Fruit fly (Drosophila melanogaster) S2 (cell line): Measurements from ENCODE around the gene CG31301.

Experiments used
- CG8478 ChIP-seq: fragments of >200 bp; optimal IDR thresholded peaks from 2 replicates; lab custom pipeline; 2018
- CTCF ChIP-seq, 2 experiments: fragments of >200 bp; optimal IDR thresholded peaks; 2 replicates each; lab custom pipeline; 2018

Gene CG31301

DNA sequence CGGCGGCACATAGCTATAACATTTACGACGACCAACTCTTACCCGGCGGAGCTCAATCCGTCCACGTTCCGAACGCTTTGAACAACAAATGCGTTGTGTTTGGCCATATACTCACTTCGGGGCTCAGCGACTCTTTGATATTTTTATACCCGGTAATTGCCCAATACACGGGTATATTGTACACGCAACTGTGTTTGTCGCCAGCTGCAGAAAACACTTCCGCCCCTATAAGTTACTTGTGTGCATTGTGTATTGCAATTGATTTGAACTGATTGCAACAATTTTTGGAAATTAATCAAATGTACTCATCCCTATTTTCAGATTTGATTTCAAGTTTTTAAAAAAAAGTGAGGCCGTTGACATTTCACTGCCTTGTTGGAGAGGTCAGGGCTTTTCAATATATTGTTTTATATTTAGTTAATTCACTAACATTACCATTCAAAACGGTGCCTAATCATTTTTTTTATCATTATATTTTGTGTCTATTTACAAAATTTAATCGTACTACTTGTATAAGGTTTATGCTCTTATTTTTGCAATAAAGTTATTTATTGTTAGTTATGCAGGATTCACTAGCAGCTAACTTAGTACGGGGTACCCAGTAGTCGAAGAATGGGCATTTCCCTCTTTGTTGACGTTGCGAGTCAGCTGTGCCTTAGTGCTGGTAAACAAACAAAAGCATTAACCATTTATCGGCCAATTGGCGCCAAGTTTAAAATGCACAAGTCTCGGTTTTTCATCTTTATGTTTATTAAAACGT is 2.9 kb upstream of the CG31301 start, which contains the start of gene Nagk:
Gene Nagk, minus strand, starts transcription at position 331 of the 760 bp plus-strand sequence.
- no peak for TF ChIP-seq CTCF (optimal IDR thresholded peaks at IDR 0.05; lab: Kevin White, UChicago)
- TF ChIP-seq CG8478 (lab: Kevin White, UChicago) = no peak

DNA sequence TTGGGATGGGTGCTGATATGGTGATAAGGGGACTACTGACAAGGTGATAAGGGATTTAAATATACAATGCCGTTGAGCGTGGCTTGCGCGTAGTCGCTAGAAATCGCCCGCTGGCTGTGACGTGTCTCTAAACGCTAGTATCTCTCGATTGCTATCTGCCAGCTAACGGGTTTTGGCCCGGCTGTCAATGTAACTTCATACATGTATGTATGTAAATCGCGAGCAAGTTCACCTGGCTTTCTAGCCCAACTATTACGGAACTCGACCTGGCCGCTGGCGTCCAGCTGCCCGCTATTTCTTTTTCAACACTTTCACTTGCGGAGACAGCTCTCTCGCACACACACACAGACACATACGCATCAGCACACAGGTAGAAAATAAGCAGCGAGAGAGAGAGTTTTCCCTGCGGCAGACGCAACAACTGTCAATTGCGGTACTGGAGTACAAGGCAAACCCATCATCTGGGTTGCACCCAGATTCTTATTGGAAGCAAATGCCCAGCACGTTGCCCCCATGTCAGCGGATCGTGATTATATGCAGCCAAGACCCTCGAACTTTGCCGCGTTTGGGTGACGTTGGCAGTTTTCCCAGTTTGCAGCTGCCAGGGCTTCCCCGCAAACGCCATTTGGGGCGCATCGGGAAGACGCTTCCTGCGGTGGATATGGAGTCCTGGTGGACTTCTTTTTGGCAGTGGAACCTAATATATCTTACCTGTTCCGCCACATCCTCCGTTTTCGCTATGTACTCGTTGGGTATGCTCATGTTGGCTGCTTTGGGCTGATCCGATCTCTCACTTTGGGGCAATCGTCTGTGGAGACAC is 597 bp upstream of the CG31301 start:
- TF ChIP-seq CTCF (optimal IDR thresholded peaks at IDR 0.05; lab: Kevin White, UChicago) = no peak
- no peak for TF ChIP-seq CG8478 (lab: Kevin White, UChicago)

DNA sequence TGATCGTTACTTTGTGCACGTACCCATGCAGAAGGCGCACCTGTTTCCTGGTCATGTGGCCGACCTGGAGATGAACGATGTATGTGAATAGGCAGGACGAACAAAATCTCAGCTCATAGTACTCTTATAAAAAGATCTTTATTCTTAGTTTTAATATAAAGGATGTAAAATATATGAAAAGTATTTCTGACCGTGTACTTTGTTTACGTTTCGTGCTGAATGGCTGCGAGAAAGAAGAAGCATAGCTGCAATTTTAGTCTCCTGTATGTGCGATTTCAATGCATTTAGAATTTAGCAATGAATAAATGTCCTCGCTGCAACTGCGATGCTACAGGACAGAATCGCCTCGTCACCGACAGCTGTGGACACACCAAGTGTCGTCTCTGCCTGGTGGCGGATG is 1.8 kb downstream of the CG31301 start, which contains the start of the genes CG42726 and CG42727:
Gene CG42726, plus strand, starts transcription at position 227 of the 400 bp plus-strand sequence.
Gene CG42727, plus strand, starts transcription at position 227 of the 400 bp plus-strand sequence.
- TF ChIP-seq CG8478 (lab: Kevin White, UChicago) = no peak
- TF ChIP-seq CTCF (optimal IDR thresholded peaks at IDR 0.05; lab: Kevin White, UChicago) = no peak

DNA sequence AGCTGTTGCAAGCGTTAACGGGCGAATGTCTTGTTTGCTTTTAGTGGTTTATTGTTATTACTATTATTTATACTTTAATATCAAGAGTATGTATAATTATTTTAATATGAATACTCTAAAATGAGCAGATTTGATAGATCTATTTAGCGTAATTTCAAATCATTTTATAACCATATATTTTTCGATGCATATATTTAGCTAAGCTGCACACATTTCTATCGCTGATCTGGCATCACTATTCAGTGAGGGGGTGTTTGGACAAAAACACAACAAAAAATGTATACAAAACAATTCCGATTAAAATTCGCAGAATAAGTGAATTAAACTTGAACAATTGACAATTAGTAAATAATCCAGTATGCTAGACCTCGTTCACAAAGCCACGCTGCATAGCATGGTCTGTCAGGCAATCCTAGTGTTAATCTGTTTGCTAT is 5.0 kb downstream of the CG31301 start, which contains the start of the genes Trs33 and Tmtc4:
Gene Trs33, minus strand, starts transcription at position 3 of the 434 bp plus-strand sequence.
Gene Tmtc4, plus strand, starts transcription at position 233 of the 434 bp plus-strand sequence.
- TF ChIP-seq CTCF (optimal IDR thresholded peaks at IDR 0.05; lab: Kevin White, UChicago) (no peak), CG8478 (lab: Kevin White, UChicago) (no peak)

DNA sequence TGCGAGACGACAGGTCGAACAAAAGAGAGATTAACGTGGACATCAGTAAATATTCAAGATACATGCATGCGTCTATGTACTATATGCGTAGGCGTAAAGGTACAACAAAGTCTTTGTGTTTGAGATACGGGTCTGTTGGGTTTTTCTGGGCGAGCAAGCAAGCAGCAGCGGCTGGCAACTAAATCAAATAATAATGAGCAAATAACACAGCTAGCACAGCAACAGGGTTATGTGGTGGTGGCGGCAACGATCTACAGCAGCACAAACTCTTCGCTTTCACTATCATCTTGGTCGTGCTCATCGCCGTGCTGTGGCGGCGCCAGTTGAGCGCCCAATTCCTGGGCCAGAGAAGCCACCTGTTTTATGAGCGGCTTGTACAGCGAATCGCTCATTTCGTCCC is 8.0 kb downstream of the CG31301 start:
- TF ChIP-seq CTCF (optimal IDR thresholded peaks at IDR 0.05; lab: Kevin White, UChicago) = no peak
- no peak for TF ChIP-seq CG8478 (lab: Kevin White, UChicago)

DNA sequence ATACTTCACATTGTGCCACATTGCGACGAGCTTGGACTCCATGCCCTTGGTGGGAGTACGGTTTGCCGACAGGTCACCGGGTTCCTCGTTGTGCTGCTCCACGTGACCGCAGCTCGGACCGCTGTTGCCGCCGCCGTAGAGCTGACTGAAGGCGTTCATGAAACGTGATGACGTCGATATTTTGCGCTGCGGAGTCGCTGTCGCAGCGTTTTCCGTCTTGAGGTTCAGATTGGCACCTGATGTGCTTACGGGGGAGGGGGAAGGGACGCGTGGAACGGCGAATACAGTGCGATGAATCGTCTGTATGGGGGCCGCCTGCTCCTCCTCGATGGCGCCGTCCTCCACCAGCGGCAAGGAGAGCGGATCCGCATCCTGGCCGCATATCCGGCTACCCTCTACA is 10.1 kb downstream of the CG31301 start:
- TF ChIP-seq CTCF (optimal IDR thresholded peaks at IDR 0.05; lab: Kevin White, UChicago) (no peak), CG8478 (lab: Kevin White, UChicago) (no peak)

DNA sequence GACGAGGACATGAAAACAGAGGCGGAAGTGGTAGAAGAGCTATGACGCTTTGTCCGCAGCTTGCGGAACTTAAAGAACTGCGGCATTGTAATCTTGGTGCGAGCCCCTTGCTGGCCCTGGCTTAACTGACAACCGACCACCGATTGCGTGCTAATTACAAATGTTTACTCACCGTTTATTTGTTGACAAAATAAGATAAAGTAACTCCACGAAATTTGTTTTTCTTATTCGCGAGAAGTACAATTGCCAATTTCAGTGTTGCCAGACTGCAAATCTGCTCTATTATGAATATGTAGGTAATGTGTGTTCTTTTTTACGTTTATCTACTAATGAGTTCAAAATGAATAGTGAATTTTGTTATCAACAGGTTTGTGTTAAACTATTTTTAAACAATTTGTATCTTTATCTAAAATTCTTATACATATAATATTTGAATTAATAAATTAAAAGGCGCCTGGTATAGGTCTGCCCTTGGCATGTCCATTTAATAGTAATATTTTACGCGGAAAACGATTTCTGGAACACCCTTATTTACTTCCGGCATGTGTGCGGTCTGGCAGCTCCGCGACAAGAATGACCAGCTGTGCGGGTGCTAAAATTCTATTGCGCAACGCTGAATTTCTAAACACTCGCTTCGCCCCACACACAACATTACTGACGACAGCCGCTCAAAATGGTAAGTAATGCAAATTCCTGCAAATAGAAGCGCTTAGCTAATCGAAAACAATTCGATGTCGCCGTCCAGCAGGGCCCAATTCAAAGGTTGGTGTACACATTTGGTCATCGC is 10.8 kb downstream of the CG31301 start, which contains the start of the genes Atg4b and Hibch:
Gene Atg4b, minus strand, starts transcription at position 280 of the 787 bp plus-strand sequence.
Gene Hibch, plus strand, starts transcription at position 585 of the 787 bp plus-strand sequence.
- TF ChIP-seq CTCF (optimal IDR thresholded peaks at IDR 0.05; lab: Kevin White, UChicago) = no peak
- TF ChIP-seq CG8478 (lab: Kevin White, UChicago) = no peak

DNA sequence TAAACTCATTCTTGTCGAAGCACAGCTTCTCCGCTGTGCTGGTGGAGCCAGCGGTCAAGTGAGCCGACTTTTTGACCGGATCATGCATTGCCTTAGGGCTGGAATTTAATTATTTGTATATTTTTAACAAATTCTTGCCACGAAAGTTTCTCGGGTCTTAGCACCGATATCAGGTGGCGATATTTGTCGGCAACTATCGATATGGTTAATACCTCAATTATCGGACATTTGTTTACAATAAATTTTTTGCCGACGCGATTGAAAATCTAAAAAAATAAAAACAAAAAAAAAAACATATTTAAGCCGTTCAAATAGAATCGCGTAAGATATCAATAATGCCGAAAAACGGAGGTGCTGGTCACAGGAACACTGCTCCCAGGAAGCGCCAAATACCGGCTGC is 15.5 kb downstream of the CG31301 start, which contains the start of the genes Cog2 and Trax:
Gene Cog2, minus strand, starts transcription at position 168 of the 400 bp plus-strand sequence.
Gene Trax, plus strand, starts transcription at position 203 of the 400 bp plus-strand sequence.
- TF ChIP-seq CG8478 (lab: Kevin White, UChicago) = no peak
- no peak for TF ChIP-seq CTCF (optimal IDR thresholded peaks at IDR 0.05; lab: Kevin White, UChicago)

DNA sequence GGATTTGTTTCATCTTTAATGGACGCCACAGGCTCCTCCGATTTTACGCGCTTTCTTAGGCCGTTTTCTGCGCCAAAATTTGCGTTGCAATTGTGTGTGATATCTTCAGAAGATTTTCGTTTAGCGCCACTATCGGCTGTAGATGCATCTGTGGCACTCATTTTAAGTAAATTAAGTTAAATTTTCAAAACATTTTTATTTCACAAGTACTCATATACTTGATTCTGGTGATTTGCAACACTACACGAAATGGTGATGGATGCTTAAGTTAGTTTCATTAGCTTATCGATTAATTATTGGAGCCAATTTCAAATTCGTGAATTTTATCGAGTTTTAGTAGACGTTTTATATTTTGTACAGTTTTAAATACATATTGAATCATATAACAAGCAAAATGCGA is 17.6 kb downstream of the CG31301 start, which contains the start of gene CG6171:
Gene CG6171, minus strand, starts transcription at position 250 of the 400 bp plus-strand sequence.
- TF ChIP-seq CG8478 (lab: Kevin White, UChicago) (no peak), CTCF (optimal IDR thresholded peaks at IDR 0.05; lab: Kevin White, UChicago) (no peak)

DNA sequence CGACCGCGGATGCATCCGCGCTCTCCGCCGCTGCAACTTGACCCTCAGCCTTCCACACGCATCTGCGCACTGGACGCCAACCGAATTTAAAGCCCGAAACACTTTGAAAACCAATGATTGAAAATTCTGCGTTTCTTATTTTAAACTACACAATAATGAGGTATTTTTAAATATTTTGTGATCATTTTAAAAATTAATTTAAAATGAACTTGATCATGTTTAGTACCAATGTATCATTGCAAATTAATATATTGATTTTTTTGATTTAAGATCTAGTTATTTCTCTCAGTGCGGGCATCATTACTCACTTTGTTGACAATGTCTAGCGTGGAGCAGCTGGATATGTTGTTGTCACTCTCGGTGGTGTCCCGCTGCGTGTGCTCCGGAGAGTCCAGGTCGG is 20.8 kb downstream of the CG31301 start:
- no peak for TF ChIP-seq CTCF (optimal IDR thresholded peaks at IDR 0.05; lab: Kevin White, UChicago)
- no peak for TF ChIP-seq CG8478 (lab: Kevin White, UChicago)

DNA sequence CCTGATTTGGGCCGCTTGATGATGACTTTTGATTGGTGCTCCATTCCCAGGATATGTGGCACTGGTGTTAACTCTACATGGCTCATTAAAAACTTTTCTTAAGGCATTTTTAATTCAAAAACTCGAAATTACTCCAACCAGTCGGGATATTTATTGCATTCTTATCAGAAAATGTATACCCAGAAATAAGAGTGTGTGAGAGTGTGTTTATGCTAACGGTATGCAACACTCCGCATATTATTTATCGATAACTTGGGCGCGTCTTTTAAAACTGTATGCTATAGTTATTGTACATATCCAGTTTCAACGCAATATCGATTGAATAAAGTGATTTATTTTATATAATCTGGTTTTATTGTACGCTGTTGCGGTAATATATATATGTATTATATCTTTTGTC is 21.5 kb downstream of the CG31301 start, which contains the start of gene CG34404:
Gene CG34404, minus strand, starts transcription at position 189 of the 400 bp plus-strand sequence.
- TF ChIP-seq CG8478 (lab: Kevin White, UChicago) (no peak), CTCF (optimal IDR thresholded peaks at IDR 0.05; lab: Kevin White, UChicago) (no peak)

DNA sequence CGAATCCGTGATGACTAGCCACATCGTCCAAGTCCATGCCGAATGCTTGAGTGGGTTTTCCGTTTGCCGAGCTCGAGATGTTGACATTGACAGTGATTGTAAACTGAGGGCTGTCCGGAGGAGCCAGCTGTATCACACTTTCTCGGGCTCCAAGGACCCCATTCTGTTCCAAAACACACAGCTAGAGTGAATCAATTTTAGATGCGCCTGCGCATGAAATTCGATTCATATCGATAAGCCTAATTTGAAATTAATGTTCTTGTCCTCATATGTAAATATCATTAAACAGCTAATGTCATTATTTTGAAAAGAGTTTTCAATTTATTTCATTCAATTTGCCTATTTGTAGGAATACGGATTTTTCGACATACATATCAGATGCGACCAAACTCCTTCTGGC is 23.7 kb downstream of the CG31301 start, which contains the start of gene CG14868:
Gene CG14868, minus strand, starts transcription at position 204 of the 400 bp plus-strand sequence.
- TF ChIP-seq CTCF (optimal IDR thresholded peaks at IDR 0.05; lab: Kevin White, UChicago) (no peak), CG8478 (lab: Kevin White, UChicago) (no peak)

DNA sequence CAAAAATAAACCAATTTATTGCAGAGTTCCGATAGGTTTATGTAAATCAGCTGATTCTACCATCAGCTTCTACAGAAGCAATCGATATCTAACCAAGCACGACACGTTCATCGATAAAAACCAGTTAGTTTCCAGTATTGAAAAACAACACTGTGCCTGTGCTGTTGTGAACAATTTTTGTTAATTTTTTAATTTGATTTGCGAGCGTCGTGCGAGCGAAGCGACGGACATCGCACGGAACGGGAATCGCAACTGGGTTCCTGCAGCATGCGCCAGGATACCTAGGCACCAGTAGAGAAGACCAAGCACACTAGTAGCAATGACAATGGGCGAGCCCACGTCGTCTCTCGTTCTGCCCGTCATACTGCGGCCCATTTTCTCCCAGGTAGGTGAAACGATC is 25.8 kb downstream of the CG31301 start, which contains the start of the genes Ccm3 and CG6136:
Gene Ccm3, plus strand, starts transcription at position 125 of the 400 bp plus-strand sequence.
Gene CG6136, minus strand, starts transcription at position 380 of the 400 bp plus-strand sequence.
- TF ChIP-seq CTCF (optimal IDR thresholded peaks at IDR 0.05; lab: Kevin White, UChicago) (peak in 1 of 2 experiments; percentile 2), CG8478 (lab: Kevin White, UChicago) (no peak)
